Fruit fly (Drosophila melanogaster) whole organism, embryonic: Measurements from ENCODE around the gene RpS17.

Experiments used
- Bdp1 ChIP-seq: fragments of 200-800 bp; sonication (Bioruptor generic); optimal IDR thresholded peaks from 3 replicates; lab custom pipeline; 2016; ENCODE audit warnings: missing biosample characterization, missing genetic modification characterization
- CG10543 ChIP-seq: fragments of 200-800 bp; sonication (Bioruptor generic); optimal IDR thresholded peaks from 3 replicates; lab custom pipeline; 2017; ENCODE audit warnings: missing biosample characterization, mild to moderate bottlenecking, missing genetic modification characterization, moderate library complexity
- CG13296 ChIP-seq: fragments of 200-800 bp; sonication (Bioruptor generic); optimal IDR thresholded peaks from 3 replicates; lab custom pipeline; 2018; ENCODE audit warnings: missing biosample characterization, mild to moderate bottlenecking, missing genetic modification characterization
- CG17385 ChIP-seq: fragments of 200-800 bp; sonication (Bioruptor generic); optimal IDR thresholded peaks from 3 replicates; lab custom pipeline; 2018; ENCODE audit warnings: missing biosample characterization, mild to moderate bottlenecking, missing genetic modification characterization
- CG18764 ChIP-seq: fragments of 200-800 bp; sonication (Bioruptor generic); optimal IDR thresholded peaks from 3 replicates; lab custom pipeline; 2016; ENCODE audit warnings: missing biosample characterization, missing genetic modification characterization
- CG30403 ChIP-seq: fragments of 200-800 bp; sonication (Bioruptor generic); optimal IDR thresholded peaks from 3 replicates; lab custom pipeline; 2016; ENCODE audit warnings: missing biosample characterization, missing genetic modification characterization
- CG33557 ChIP-seq: fragments of 200-800 bp; sonication (Bioruptor generic); optimal IDR thresholded peaks from 2 replicates; lab custom pipeline; 2019; ENCODE audit warnings: missing biosample characterization, mild to moderate bottlenecking, missing genetic modification characterization, moderate library complexity
- CG3995 ChIP-seq: fragments of 200-800 bp; sonication (Bioruptor generic); optimal IDR thresholded peaks from 3 replicates; lab custom pipeline; 2016; ENCODE audit warnings: missing biosample characterization, missing genetic modification characterization
- CG4360 ChIP-seq: fragments of 200-800 bp; sonication (Bioruptor generic); IDR thresholded peaks from 2 replicates; pipeline ENCODE4 v1.3.6; 2022; ENCODE audit warnings: missing biosample characterization, missing genetic modification characterization
- CG6765 ChIP-seq: fragments of 200-800 bp; sonication (Bioruptor generic); optimal IDR thresholded peaks from 3 replicates; lab custom pipeline; 2017; ENCODE audit warnings: missing biosample characterization, mild to moderate bottlenecking, missing genetic modification characterization
- CG7963 ChIP-seq: fragments of 200-800 bp; sonication (Bioruptor generic); IDR thresholded peaks from 3 replicates; pipeline ENCODE4 v1.3.6; 2022; ENCODE audit warnings: missing biosample characterization, missing genetic modification characterization; ENCODE audit not compliant: partially characterized antibody
- CG7987 ChIP-seq: fragments of 200-800 bp; sonication (Bioruptor generic); optimal IDR thresholded peaks from 2 replicates; lab custom pipeline; 2018; ENCODE audit warnings: missing biosample characterization, mild to moderate bottlenecking, missing genetic modification characterization, moderate library complexity
- CG8359 ChIP-seq: fragments of 200-800 bp; sonication (Bioruptor generic); optimal IDR thresholded peaks from 2 replicates; lab custom pipeline; 2017; ENCODE audit warnings: missing biosample characterization, mild to moderate bottlenecking, missing genetic modification characterization, borderline replicate concordance
- CG8765 ChIP-seq: fragments of 200-800 bp; sonication (Bioruptor generic); IDR thresholded peaks from 2 replicates; pipeline ENCODE4 v1.3.6; 2022; ENCODE audit warnings: missing biosample characterization, missing genetic modification characterization
- CG8924 ChIP-seq: fragments of 200-800 bp; optimal IDR thresholded peaks from 3 replicates; lab custom pipeline; 2019; ENCODE audit warnings: missing biosample characterization, mild to moderate bottlenecking, missing genetic modification characterization, moderate library complexity
- CG9437 ChIP-seq: fragments of 200-800 bp; sonication (Bioruptor generic); optimal IDR thresholded peaks from 2 replicates; lab custom pipeline; 2018; ENCODE audit warnings: missing biosample characterization, mild to moderate bottlenecking, missing genetic modification characterization
- CrebB ChIP-seq: fragments of 200-800 bp; sonication (Bioruptor generic); optimal IDR thresholded peaks from 3 replicates; lab custom pipeline; 2018; ENCODE audit warnings: missing biosample characterization, mild to moderate bottlenecking, missing genetic modification characterization
- Dbx ChIP-seq: fragments of 200-800 bp; sonication (Bioruptor generic); IDR thresholded peaks from 3 replicates; pipeline ENCODE4 v1.3.6; 2022; ENCODE audit warnings: missing biosample characterization, missing genetic modification characterization
- Dip2 ChIP-seq: fragments of 200-800 bp; sonication (Bioruptor generic); IDR thresholded peaks from 2 replicates; pipeline ENCODE4 v1.3.6; 2022; ENCODE audit warnings: missing biosample characterization, missing genetic modification characterization
- Fer3 ChIP-seq: fragments of 200-800 bp; sonication (Bioruptor generic); optimal IDR thresholded peaks from 2 replicates; lab custom pipeline; 2018; ENCODE audit warnings: missing biosample characterization, mild to moderate bottlenecking, missing genetic modification characterization, moderate library complexity
- HLH4C ChIP-seq: fragments of 200-800 bp; sonication (Bioruptor generic); IDR thresholded peaks from 3 replicates; pipeline ENCODE4 v1.3.6; 2022; ENCODE audit warnings: missing biosample characterization, missing genetic modification characterization; ENCODE audit not compliant: partially characterized antibody
- Hey ChIP-seq: fragments of 200-800 bp; sonication (Bioruptor generic); optimal IDR thresholded peaks from 3 replicates; lab custom pipeline; 2018; ENCODE audit warnings: missing biosample characterization, mild to moderate bottlenecking, missing genetic modification characterization
- Hsf ChIP-seq: fragments of 200-800 bp; sonication (Bioruptor generic); optimal IDR thresholded peaks from 3 replicates; lab custom pipeline; 2016; ENCODE audit warnings: missing biosample characterization, missing genetic modification characterization
- Lhr ChIP-seq: fragments of 200-800 bp; sonication (Bioruptor generic); optimal IDR thresholded peaks from 3 replicates; lab custom pipeline; 2017; ENCODE audit warnings: mild to moderate bottlenecking, missing biosample characterization, missing genetic modification reagents, missing genetic modification characterization
- MTF-1 ChIP-seq: fragments of 200-800 bp; sonication (Bioruptor generic); optimal IDR thresholded peaks from 2 replicates; lab custom pipeline; 2018; ENCODE audit warnings: missing biosample characterization, mild to moderate bottlenecking, missing genetic modification characterization, borderline replicate concordance
- Mad ChIP-seq: fragments of 200-800 bp; sonication (Bioruptor generic); optimal IDR thresholded peaks from 2 replicates; lab custom pipeline; 2016; ENCODE audit warnings: missing biosample characterization, missing genetic modification characterization
- Mrtf ChIP-seq: fragments of 200-800 bp; sonication (Bioruptor generic); IDR thresholded peaks from 3 replicates; pipeline ENCODE4 v1.3.6; 2022; ENCODE audit warnings: missing biosample characterization, missing genetic modification characterization
- Myb ChIP-seq: fragments of 200-800 bp; sonication (Bioruptor generic); optimal IDR thresholded peaks from 2 replicates; lab custom pipeline; 2016; ENCODE audit warnings: missing biosample characterization, missing genetic modification characterization
- NfI ChIP-seq: fragments of 200-800 bp; sonication (Bioruptor generic); optimal IDR thresholded peaks from 3 replicates; lab custom pipeline; 2018; ENCODE audit warnings: missing biosample characterization, mild to moderate bottlenecking, missing genetic modification characterization, moderate library complexity
- Scr ChIP-seq: fragments of 200-800 bp; sonication (Bioruptor generic); IDR thresholded peaks from 2 replicates; pipeline ENCODE4 v1.3.6; 2022; ENCODE audit warnings: missing biosample characterization, missing genetic modification characterization; ENCODE audit not compliant: partially characterized antibody
- Vsx1 ChIP-seq: fragments of 200-800 bp; sonication (Bioruptor generic); optimal IDR thresholded peaks from 2 replicates; lab custom pipeline; 2017; ENCODE audit warnings: missing biosample characterization, mild to moderate bottlenecking, missing genetic modification characterization, missing genetic modification reagents
- abd-A ChIP-seq: fragments of 200-800 bp; sonication (Bioruptor generic); optimal IDR thresholded peaks from 3 replicates; lab custom pipeline; 2019; ENCODE audit warnings: missing biosample characterization, mild to moderate bottlenecking, missing genetic modification characterization, moderate library complexity
- ase ChIP-seq: fragments of 200-800 bp; sonication (Bioruptor generic); IDR thresholded peaks from 3 replicates; pipeline ENCODE4 v1.3.6; 2022; ENCODE audit warnings: missing biosample characterization, missing genetic modification characterization
- ato ChIP-seq: fragments of 200-800 bp; sonication (Bioruptor generic); IDR thresholded peaks from 2 replicates; pipeline ENCODE4 v1.3.6; 2022; ENCODE audit warnings: missing biosample characterization, missing genetic modification characterization; ENCODE audit not compliant: partially characterized antibody
- chinmo ChIP-seq: fragments of 200-800 bp; sonication (Bioruptor generic); IDR thresholded peaks from 4 replicates; pipeline ENCODE4 v1.3.6; 2022; ENCODE audit warnings: missing biosample characterization, missing genetic modification characterization; ENCODE audit not compliant: partially characterized antibody
- esg ChIP-seq: fragments of 200-800 bp; sonication (Bioruptor generic); conservative IDR thresholded peaks from 2 replicates; pipeline ENCODE4 v1.3.6; 2022; ENCODE audit warnings: missing biosample characterization, missing genetic modification characterization
- fru ChIP-seq: fragments of >200 bp; optimal IDR thresholded peaks from 2 replicates; lab custom pipeline; 2017
- grau ChIP-seq: fragments of 200-800 bp; optimal IDR thresholded peaks from 3 replicates; lab custom pipeline; 2019; ENCODE audit warnings: missing biosample characterization, mild to moderate bottlenecking, missing genetic modification characterization, moderate library complexity
- hth ChIP-seq: fragments of >200 bp; optimal IDR thresholded peaks from 2 replicates; lab custom pipeline; 2017; ENCODE audit warnings: inconsistent platforms
- maf-S ChIP-seq: fragments of 200-800 bp; sonication (Bioruptor generic); optimal IDR thresholded peaks from 2 replicates; lab custom pipeline; 2016; ENCODE audit warnings: missing biosample characterization, missing genetic modification characterization
- mam ChIP-seq: fragments of 200-800 bp; sonication (Bioruptor generic); optimal IDR thresholded peaks from 3 replicates; lab custom pipeline; 2016; ENCODE audit warnings: missing biosample characterization, missing genetic modification characterization
- mirr ChIP-seq: fragments of 200-800 bp; sonication (Bioruptor generic); optimal IDR thresholded peaks from 3 replicates; lab custom pipeline; 2018; ENCODE audit warnings: missing biosample characterization, mild to moderate bottlenecking, missing genetic modification characterization
- nmo ChIP-seq: fragments of 200-800 bp; sonication (Bioruptor generic); optimal IDR thresholded peaks from 2 replicates; lab custom pipeline; 2018; ENCODE audit warnings: missing biosample characterization, mild to moderate bottlenecking, missing genetic modification characterization, moderate library complexity
- nom ChIP-seq: fragments of 200-800 bp; sonication (Bioruptor generic); optimal IDR thresholded peaks from 2 replicates; lab custom pipeline; 2017; ENCODE audit warnings: missing biosample characterization, missing genetic modification characterization, mild to moderate bottlenecking, moderate library complexity, missing genetic modification reagents
- otp ChIP-seq: fragments of 200-800 bp; sonication (Bioruptor generic); IDR thresholded peaks from 3 replicates; pipeline ENCODE4, ENCODE4 v1.3.6; 2022; ENCODE audit warnings: missing biosample characterization, missing genetic modification characterization
- phol ChIP-seq: fragments of 200-800 bp; sonication (Bioruptor generic); optimal IDR thresholded peaks from 3 replicates; lab custom pipeline; 2018; ENCODE audit warnings: missing biosample characterization, mild to moderate bottlenecking, missing genetic modification characterization, moderate library complexity
- sens-2 ChIP-seq: fragments of 200-800 bp; sonication (Bioruptor generic); IDR thresholded peaks from 2 replicates; pipeline ENCODE4 v1.3.6; 2022; ENCODE audit warnings: missing biosample characterization, missing genetic modification characterization
- shn ChIP-seq: fragments of 200-800 bp; sonication (Bioruptor generic); optimal IDR thresholded peaks from 3 replicates; lab custom pipeline; 2016; ENCODE audit warnings: missing biosample characterization, missing genetic modification characterization
- stwl ChIP-seq: fragments of 200-800 bp; sonication (Bioruptor generic); optimal IDR thresholded peaks from 3 replicates; lab custom pipeline; 2018; ENCODE audit warnings: missing biosample characterization, mild to moderate bottlenecking, missing genetic modification characterization, moderate library complexity
- zf30C ChIP-seq: fragments of 200-800 bp; sonication (Bioruptor generic); optimal IDR thresholded peaks from 3 replicates; lab custom pipeline; 2018; ENCODE audit warnings: missing biosample characterization, mild to moderate bottlenecking, missing genetic modification characterization

The RpS17 gene

DNA sequence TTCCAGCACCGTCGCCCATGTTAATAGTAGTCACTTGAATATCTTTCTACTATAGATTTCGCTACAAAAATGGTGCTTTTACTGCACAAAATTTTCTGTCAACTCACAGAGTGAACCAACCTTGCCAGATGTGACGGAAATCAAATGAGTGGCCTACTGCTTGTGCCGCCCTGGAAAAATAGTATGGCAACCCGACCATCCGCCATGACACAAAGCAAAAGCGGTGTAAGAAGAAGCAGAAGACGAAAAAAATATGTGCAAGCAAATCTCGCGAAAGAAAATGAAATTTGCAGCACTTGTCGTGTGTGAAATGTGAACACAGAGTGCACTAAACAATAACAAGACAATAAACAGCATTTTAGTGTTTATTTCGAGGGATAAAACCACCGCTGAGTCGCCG, 47.2 kb upstream of the RpS17 start, which contains the start of the genes Uch-L5 and Jarid2 (continued):
- TF ChIP-seq Hsf, result peak; percentile 43
- TF ChIP-seq Fer3 (tag; lab: Kevin White, UChicago), result no peak
- peak; percentile 98 for TF ChIP-seq CG17385 (GFP tag; lab: Kevin White, UChicago)
- TF ChIP-seq CG18764 (GFP tag; lab: Kevin White, UChicago), result peak; percentile 23
- TF ChIP-seq grau (tag; lab: Kevin White, UChicago), result peak; percentile 43
- no peak for TF ChIP-seq Vsx1 (GFP tag; lab: Kevin White, UChicago)
- TF ChIP-seq stwl (tag; lab: Kevin White, UChicago), result peak; percentile 93
- peak; percentile 44 for TF ChIP-seq CG10543 (GFP tag; lab: Kevin White, UChicago)
- peak; percentile 45 for TF ChIP-seq CG3995 (GFP tag; lab: Kevin White, UChicago)
- peak; percentile 100 for TF ChIP-seq phol
- TF ChIP-seq Hey (tag; lab: Kevin White, UChicago), result no peak
- TF ChIP-seq CG8765 (GFP tag; lab: Robert Waterston, UW), result no peak
- peak; percentile 58 for TF ChIP-seq CrebB
- no peak for TF ChIP-seq sens-2 (GFP tag; lab: Robert Waterston, UW)
- peak; percentile 45 for TF ChIP-seq CG6765 (GFP tag; lab: Kevin White, UChicago)
- TF ChIP-seq ato (GFP tag; lab: Robert Waterston, UW), result 0 out of 2 replicates have a peak, but pooled peaks have one; percentile 32
- peak; percentile 40 for TF ChIP-seq nom
- TF ChIP-seq Mad (GFP tag; lab: Kevin White, UChicago), result peak; percentile 43
- TF ChIP-seq esg (GFP tag; lab: Robert Waterston, UW), result no peak
- TF ChIP-seq CG8359 (GFP tag; lab: Kevin White, UChicago), result no peak
- no peak for TF ChIP-seq abd-A
- TF ChIP-seq Lhr (GFP tag; lab: Kevin White, UChicago), result peak; percentile 60
- TF ChIP-seq HLH4C, result no peak
- no peak for TF ChIP-seq fru (lab: Kevin White, UChicago)
- no peak for TF ChIP-seq Mrtf (GFP tag; lab: Robert Waterston, UW)
- no peak for TF ChIP-seq CG9437 (GFP tag; lab: Kevin White, UChicago)
- peak; percentile 57 for TF ChIP-seq nmo (GFP tag; lab: Kevin White, UChicago)
- TF ChIP-seq CG30403 (GFP tag; lab: Kevin White, UChicago), result peak; percentile 51
- peak; percentile 61 for TF ChIP-seq mirr
- TF ChIP-seq Dbx (GFP tag; lab: Robert Waterston, UW), result 0 out of 3 replicates have a peak, but pooled peaks have one; percentile 17
- TF ChIP-seq CG4360 (GFP tag; lab: Robert Waterston, UW), result peak; percentile 12
- TF ChIP-seq NfI (GFP tag; lab: Kevin White, UChicago), result peak; percentile 60
- TF ChIP-seq mam (GFP tag; lab: Kevin White, UChicago), result peak; percentile 76
- TF ChIP-seq CG7963 (GFP tag; lab: Robert Waterston, UW), result 0 out of 3 replicates have a peak, but pooled peaks have one; percentile 8
- peak; percentile 7 for TF ChIP-seq CG33557
- TF ChIP-seq MTF-1 (GFP tag; lab: Kevin White, UChicago), result peak; percentile 62
- peak; percentile 72 for TF ChIP-seq CG7987 (GFP tag; lab: Kevin White, UChicago)
- 0 out of 4 replicates have a peak, but pooled peaks have one; percentile 7 for TF ChIP-seq chinmo (GFP tag; lab: Robert Waterston, UW)
- no peak for TF ChIP-seq Scr (GFP tag; lab: Robert Waterston, UW)
- peak; percentile 41 for TF ChIP-seq CG13296 (GFP tag; lab: Kevin White, UChicago)
- TF ChIP-seq ase (GFP tag; lab: Robert Waterston, UW), result 0 out of 3 replicates have a peak, but pooled peaks have one; percentile 11
- peak; percentile 68 for TF ChIP-seq maf-S (GFP tag; lab: Kevin White, UChicago)
- peak; percentile 63 for TF ChIP-seq Myb (GFP tag; lab: Kevin White, UChicago)
- no peak for TF ChIP-seq Dip2 (GFP tag; lab: Robert Waterston, UW)
- TF ChIP-seq shn, result peak; percentile 46
- TF ChIP-seq zf30C (GFP tag; lab: Kevin White, UChicago), result no peak
- peak; percentile 58 for TF ChIP-seq CG8924 (tag; lab: Kevin White, UChicago)
- no peak for TF ChIP-seq otp (GFP tag; lab: Robert Waterston, UW)
- TF ChIP-seq Bdp1 (GFP tag; lab: Kevin White, UChicago), result peak; percentile 24
- no peak for TF ChIP-seq hth (lab: Kevin White, UChicago)
